Worm (Caenorhabditis elegans) whole organism, L3 larva: ENCODE results near the gene F09E10.6.

Source experiments
- R02D3.7 ChIP-seq: fragments of 150-350 bp; optimal IDR thresholded peaks from 2 replicates; lab custom pipeline; 2014; ENCODE audit warnings: missing biosample characterization, missing genetic modification characterization
- ZK546.5 ChIP-seq: sonication (generic microtip); optimal IDR thresholded peaks from 2 replicates; lab custom pipeline; 2017; ENCODE audit warnings: missing biosample characterization, missing genetic modification characterization
- aly-2 ChIP-seq: fragments of 150-350 bp; optimal IDR thresholded peaks from 2 replicates; lab custom pipeline; 2014; ENCODE audit warnings: missing biosample characterization, missing genetic modification characterization
- ama-1 ChIP-seq: fragments of 150-350 bp; optimal IDR thresholded peaks from 2 replicates; lab custom pipeline; 2018
- ceh-16 ChIP-seq: sonication (generic microtip); optimal IDR thresholded peaks from 2 replicates; lab custom pipeline; 2017; ENCODE audit warnings: missing biosample characterization, missing genetic modification characterization
- ceh-28 ChIP-seq: fragments of 150-350 bp; optimal IDR thresholded peaks from 2 replicates; lab custom pipeline; 2014; ENCODE audit warnings: missing biosample characterization, missing genetic modification reagents, missing genetic modification characterization
- ceh-82 ChIP-seq: fragments of 150-350 bp; optimal IDR thresholded peaks from 2 replicates; lab custom pipeline; 2014; ENCODE audit warnings: missing biosample characterization, missing genetic modification characterization
- ceh-9 ChIP-seq: sonication (generic microtip); optimal IDR thresholded peaks from 2 replicates; lab custom pipeline; 2018; ENCODE audit warnings: missing biosample characterization, missing genetic modification characterization
- egl-5 ChIP-seq: fragments of 150-350 bp; optimal IDR thresholded peaks from 2 replicates; lab custom pipeline; 2017; ENCODE audit warnings: missing biosample characterization, missing genetic modification reagents, missing genetic modification characterization, inconsistent platforms
- elt-2 ChIP-seq: sonication (generic microtip); optimal IDR thresholded peaks from 2 replicates; lab custom pipeline; 2016; ENCODE audit warnings: missing genetic modification reagents, mild to moderate bottlenecking, missing genetic modification characterization, missing compliant biosample characterization
- elt-3 ChIP-seq, 3 experiments: fragments of 150-350 bp in 1 of 3; sonication (generic microtip) in 2 of 3; optimal IDR thresholded peaks; 2 replicates in 2 of 3; 4 replicates in 1 of 3; lab custom pipeline; 2014 to 2017; ENCODE audit warnings: missing biosample characterization in 3 of 3, missing genetic modification characterization in 3 of 3
- eor-1 ChIP-seq, 2 experiments: fragments of 150-350 bp; optimal IDR thresholded peaks; 2 replicates each; lab custom pipeline; 2014 to 2018; ENCODE audit warnings: missing biosample characterization in 2 of 2, missing genetic modification characterization in 2 of 2
- fos-1 ChIP-seq: fragments of 150-350 bp; optimal IDR thresholded peaks from 2 replicates; lab custom pipeline; 2014; ENCODE audit warnings: missing biosample characterization, missing genetic modification characterization
- hmg-11 ChIP-seq: sonication (generic microtip); optimal IDR thresholded peaks from 2 replicates; lab custom pipeline; 2016; ENCODE audit warnings: missing genetic modification characterization, missing compliant biosample characterization
- lin-15B ChIP-seq: fragments of 150-350 bp; optimal IDR thresholded peaks from 2 replicates; lab custom pipeline; 2014; ENCODE audit warnings: missing biosample characterization, missing genetic modification characterization
- lin-39 ChIP-seq: fragments of 150-350 bp; optimal IDR thresholded peaks from 2 replicates; lab custom pipeline; 2018; ENCODE audit warnings: missing biosample characterization, missing genetic modification reagents, missing genetic modification characterization
- lsy-12 ChIP-seq: sonication (generic microtip); optimal IDR thresholded peaks from 2 replicates; lab custom pipeline; 2016; ENCODE audit warnings: mild to moderate bottlenecking, missing genetic modification characterization, missing compliant biosample characterization
- nhr-11 ChIP-seq: fragments of 150-350 bp; optimal IDR thresholded peaks from 2 replicates; lab custom pipeline; 2014; ENCODE audit warnings: missing biosample characterization, missing genetic modification characterization
- nhr-12 ChIP-seq: fragments of 150-350 bp; optimal IDR thresholded peaks from 2 replicates; lab custom pipeline; 2014; ENCODE audit warnings: missing biosample characterization, missing genetic modification characterization
- nhr-23 ChIP-seq: fragments of 150-350 bp; optimal IDR thresholded peaks from 2 replicates; lab custom pipeline; 2014; ENCODE audit warnings: missing biosample characterization, missing genetic modification reagents, missing genetic modification characterization
- nhr-25 ChIP-seq: sonication (generic microtip); optimal IDR thresholded peaks from 2 replicates; lab custom pipeline; 2017; ENCODE audit warnings: missing biosample characterization, missing genetic modification characterization
- nhr-28 ChIP-seq: fragments of 150-350 bp; optimal IDR thresholded peaks from 2 replicates; lab custom pipeline; 2014; ENCODE audit warnings: missing biosample characterization, missing genetic modification characterization
- nhr-43 ChIP-seq: sonication (generic microtip); optimal IDR thresholded peaks from 2 replicates; lab custom pipeline; 2016; ENCODE audit warnings: mild to moderate bottlenecking, missing genetic modification characterization, missing compliant biosample characterization; ENCODE audit not compliant: poor library complexity, severe bottlenecking
- pha-4 ChIP-seq: fragments of 150-350 bp; optimal IDR thresholded peaks from 2 replicates; lab custom pipeline; 2014; ENCODE audit warnings: missing biosample characterization, missing genetic modification reagents, missing genetic modification characterization
- pqm-1 ChIP-seq: fragments of 150-350 bp; optimal IDR thresholded peaks from 2 replicates; lab custom pipeline; 2017; ENCODE audit warnings: missing biosample characterization, missing genetic modification characterization, inconsistent platforms
- sea-2 ChIP-seq: fragments of 150-350 bp; sonication (generic microtip); optimal IDR thresholded peaks from 4 replicates; lab custom pipeline; 2014; ENCODE audit warnings: missing biosample characterization, missing genetic modification reagents, missing genetic modification characterization
- skn-1 ChIP-seq: fragments of 150-350 bp; optimal IDR thresholded peaks from 2 replicates; lab custom pipeline; 2014; ENCODE audit warnings: missing biosample characterization, missing genetic modification characterization
- tbx-2 ChIP-seq: sonication (generic microtip); optimal IDR thresholded peaks from 2 replicates; lab custom pipeline; 2016; ENCODE audit warnings: mild to moderate bottlenecking, missing genetic modification characterization, missing compliant biosample characterization
- unc-39 ChIP-seq: sonication (generic microtip); optimal IDR thresholded peaks from 4 replicates; lab custom pipeline; 2017; ENCODE audit warnings: missing biosample characterization, missing genetic modification characterization
- unc-62 ChIP-seq: fragments of 150-350 bp; sonication (generic microtip); optimal IDR thresholded peaks from 4 replicates; lab custom pipeline; 2014; ENCODE audit warnings: missing biosample characterization, missing genetic modification reagents, missing genetic modification characterization
- zag-1 ChIP-seq: fragments of 150-350 bp; optimal IDR thresholded peaks from 2 replicates; lab custom pipeline; 2014; ENCODE audit warnings: missing biosample characterization, missing genetic modification characterization
- ztf-11 ChIP-seq: fragments of 150-350 bp; optimal IDR thresholded peaks from 2 replicates; lab custom pipeline; 2014; ENCODE audit warnings: missing biosample characterization, missing genetic modification characterization

Gene F09E10.6

ce11 chrX:1446593-1447141 lies 50.8 kb downstream of the F09E10.6 start, which contains the start of gene zfp-3 (continued):
- TF ChIP-seq ceh-82 (tag; lab: Kevin White, UChicago) (peak; percentile 76), nhr-25 (peak; percentile 93), R02D3.7 (peak; percentile 78), ZK546.5 (tag; lab: Kevin White, UChicago) (peak; percentile 14), pqm-1 (peak; percentile 81), nhr-28 (no peak), nhr-23 (tag; lab: Kevin White, UChicago) (peak; percentile 93), hmg-11 (tag; lab: Kevin White, UChicago) (peak; percentile 99), egl-5 (tag; lab: Kevin White, UChicago) (peak; percentile 79), skn-1 (tag; lab: Kevin White, UChicago) (peak; percentile 91), elt-2 (tag; lab: Kevin White, UChicago) (peak; percentile 82), sea-2 (GFP tag; lab: Kevin White, UChicago) (peak; percentile 78), ama-1 (lab: Kevin White, UChicago) (peak; percentile 62), nhr-12 (tag; lab: Kevin White, UChicago) (no peak), ceh-28 (tag; lab: Kevin White, UChicago) (peak; percentile 95), lin-15B (tag; lab: Kevin White, UChicago) (peak; percentile 87), fos-1 (tag; lab: Kevin White, UChicago) (peak; percentile 73), lin-39 (tag; lab: Kevin White, UChicago) (peak; percentile 97), zag-1 (tag; lab: Kevin White, UChicago) (no peak), unc-39 (tag; lab: Kevin White, UChicago) (no peak), pha-4 (peak; percentile 96), nhr-11 (tag; lab: Kevin White, UChicago) (peak; percentile 71), nhr-43 (tag; lab: Kevin White, UChicago) (peak; percentile 86)

- no peak for TF ChIP-seq tbx-2 (tag; lab: Kevin White, UChicago)
- TF ChIP-seq ztf-11 (tag; lab: Kevin White, UChicago): no peak
- no peak for TF ChIP-seq elt-3 (tag; optimal IDR thresholded peaks at IDR 0.05; lab: Kevin White, UChicago)
- TF ChIP-seq ama-1 (lab: Kevin White, UChicago): peak; percentile 89
- no peak for TF ChIP-seq pha-4
- TF ChIP-seq ceh-9 (tag; lab: Kevin White, UChicago): no peak
- TF ChIP-seq ceh-16 (tag; lab: Kevin White, UChicago): no peak
- TF ChIP-seq eor-1 (tag; optimal IDR thresholded peaks at IDR 0.05; lab: Kevin White, UChicago): no peak
- TF ChIP-seq aly-2: no peak
- peak; percentile 16 for TF ChIP-seq nhr-43 (tag; lab: Kevin White, UChicago)
- peak; percentile 34 for TF ChIP-seq lsy-12 (tag; lab: Kevin White, UChicago)
- TF ChIP-seq elt-2 (tag; lab: Kevin White, UChicago): peak; percentile 33
- peak; percentile 11 for TF ChIP-seq nhr-25
- TF ChIP-seq nhr-23 (tag; lab: Kevin White, UChicago): peak; percentile 33
- no peak for TF ChIP-seq egl-5 (tag; lab: Kevin White, UChicago)
- no peak for TF ChIP-seq lin-39 (tag; lab: Kevin White, UChicago)
- no peak for TF ChIP-seq unc-62
- TF ChIP-seq R02D3.7: no peak
- TF ChIP-seq, all 47 proteins: peak for 6
These were observed 51.8 kb downstream of the F09E10.6 start for ce11 chrX:1445696-1446095.
